Worm (Caenorhabditis elegans) whole organism, L4 larva: ENCODE results near the gene C44B7.11.
A peak's percentile ranks its signal among the peaks of the same experiment; 100 is the strongest.

Experiments used
- F10B5.3 ChIP-seq: sonication (generic microtip); optimal IDR thresholded peaks from 2 replicates; lab custom pipeline; 2016; ENCODE audit warnings: mild to moderate bottlenecking, missing genetic modification characterization, missing compliant biosample characterization
- Y75B8A.6 ChIP-seq: fragments of 200-800 bp; sonication (Bioruptor generic); IDR thresholded peaks from 2 replicates; pipeline ENCODE4 v1.3.6; 2022; ENCODE audit warnings: missing genetic modification reagents, missing genetic modification characterization, missing compliant biosample characterization
- ama-1 ChIP-seq: fragments of 150-350 bp; optimal IDR thresholded peaks from 2 replicates; lab custom pipeline; 2014; ENCODE audit warnings: inconsistent platforms, mixed read lengths
- arid-1 ChIP-seq: fragments of 200-800 bp; sonication (Bioruptor generic); conservative IDR thresholded peaks from 2 replicates; pipeline ENCODE4 v1.3.6; 2022; ENCODE audit warnings: missing genetic modification reagents, missing genetic modification characterization, missing compliant biosample characterization
- ceh-20 ChIP-seq: fragments of 200-800 bp; sonication (Bioruptor generic); IDR thresholded peaks from 2 replicates; pipeline ENCODE4 v1.3.6; 2022; ENCODE audit warnings: missing genetic modification reagents, missing genetic modification characterization, missing compliant biosample characterization
- ceh-44 ChIP-seq: fragments of 200-800 bp; sonication (Bioruptor generic); IDR thresholded peaks from 2 replicates; pipeline ENCODE4 v1.3.6; 2022; ENCODE audit warnings: missing genetic modification reagents, missing genetic modification characterization, missing compliant biosample characterization
- ces-1 ChIP-seq: fragments of 150-350 bp; sonication (generic microtip); optimal IDR thresholded peaks from 4 replicates; lab custom pipeline; 2014; ENCODE audit warnings: missing biosample characterization, missing genetic modification reagents, missing genetic modification characterization
- cey-2 ChIP-seq: sonication (generic microtip); optimal IDR thresholded peaks from 3 replicates; lab custom pipeline; 2017; ENCODE audit warnings: missing genetic modification characterization, mild to moderate bottlenecking, missing compliant biosample characterization, antibody characterized with exemption, borderline replicate concordance; ENCODE audit not compliant: insufficient read depth
- ctbp-1 ChIP-seq: fragments of 200-800 bp; sonication (Bioruptor generic); IDR thresholded peaks from 2 replicates; pipeline ENCODE4 v1.3.6; 2022; ENCODE audit warnings: missing genetic modification reagents, missing genetic modification characterization, missing compliant biosample characterization
- daf-12 ChIP-seq: fragments of 150-350 bp; optimal IDR thresholded peaks from 2 replicates; lab custom pipeline; 2014; ENCODE audit warnings: missing biosample characterization, missing genetic modification reagents, missing genetic modification characterization
- daf-19 ChIP-seq: fragments of 200-800 bp; sonication (Bioruptor generic); conservative IDR thresholded peaks from 2 replicates; pipeline ENCODE4 v1.3.6; 2022; ENCODE audit warnings: missing genetic modification characterization, missing compliant biosample characterization
- dmd-9 ChIP-seq: fragments of 200-800 bp; sonication (Bioruptor generic); IDR thresholded peaks from 2 replicates; pipeline ENCODE4 v1.3.6; 2022; ENCODE audit warnings: missing genetic modification reagents, missing genetic modification characterization, missing compliant biosample characterization
- dpl-1 ChIP-seq: fragments of 150-350 bp; optimal IDR thresholded peaks from 2 replicates; lab custom pipeline; 2014; ENCODE audit warnings: missing biosample characterization, missing genetic modification reagents, missing genetic modification characterization
- duxl-1 ChIP-seq: sonication (generic microtip); optimal IDR thresholded peaks from 2 replicates; lab custom pipeline; 2016; ENCODE audit warnings: mild to moderate bottlenecking, missing genetic modification characterization, moderate library complexity, missing compliant biosample characterization; ENCODE audit not compliant: poor library complexity
- dve-1 ChIP-seq: sonication (generic microtip); optimal IDR thresholded peaks from 2 replicates; lab custom pipeline; 2017; ENCODE audit warnings: antibody characterized with exemption, mild to moderate bottlenecking, missing genetic modification characterization, missing compliant biosample characterization; ENCODE audit not compliant: insufficient read depth
- egl-43 ChIP-seq: fragments of 200-800 bp; sonication (Bioruptor generic); IDR thresholded peaks from 2 replicates; pipeline ENCODE4 v1.3.6; 2022; ENCODE audit warnings: missing genetic modification reagents, missing genetic modification characterization, missing compliant biosample characterization
- fkh-10 ChIP-seq: fragments of 150-350 bp; optimal IDR thresholded peaks from 2 replicates; lab custom pipeline; 2014; ENCODE audit warnings: missing biosample characterization, missing genetic modification reagents, missing genetic modification characterization
- fos-1 ChIP-seq: fragments of 150-350 bp; optimal IDR thresholded peaks from 2 replicates; lab custom pipeline; 2014; ENCODE audit warnings: missing biosample characterization, missing genetic modification characterization
- hlh-30 ChIP-seq: sonication (generic microtip); optimal IDR thresholded peaks from 2 replicates; lab custom pipeline; 2017; ENCODE audit warnings: antibody characterized with exemption, mild to moderate bottlenecking, missing genetic modification characterization, missing compliant biosample characterization; ENCODE audit not compliant: insufficient read depth
- hmg-1.1 ChIP-seq: fragments of 200-800 bp; sonication (Bioruptor generic); IDR thresholded peaks from 2 replicates; pipeline ENCODE4 v1.3.6; 2022; ENCODE audit warnings: missing genetic modification reagents, missing genetic modification characterization, missing compliant biosample characterization
- jun-1 ChIP-seq: fragments of 150-350 bp; optimal IDR thresholded peaks from 2 replicates; lab custom pipeline; 2014; ENCODE audit warnings: missing biosample characterization, missing genetic modification reagents, missing genetic modification characterization
- lim-7 ChIP-seq: fragments of 200-800 bp; sonication (Bioruptor generic); IDR thresholded peaks from 2 replicates; pipeline ENCODE4 v1.3.6; 2022; ENCODE audit warnings: missing genetic modification characterization, missing compliant biosample characterization
- lin-13 ChIP-seq: fragments of 150-350 bp; optimal IDR thresholded peaks from 2 replicates; lab custom pipeline; 2014; ENCODE audit warnings: missing biosample characterization, missing genetic modification reagents, missing genetic modification characterization
- lir-3 ChIP-seq: sonication (generic microtip); optimal IDR thresholded peaks from 2 replicates; lab custom pipeline; 2016; ENCODE audit warnings: mild to moderate bottlenecking, missing genetic modification characterization, missing compliant biosample characterization
- madf-9 ChIP-seq: fragments of 200-800 bp; sonication (Bioruptor generic); conservative IDR thresholded peaks from 2 replicates; pipeline ENCODE4 v1.3.6; 2022; ENCODE audit warnings: missing genetic modification reagents, missing genetic modification characterization, missing compliant biosample characterization
- mdl-1 ChIP-seq, 2 experiments: fragments of 150-350 bp in 1 of 2; sonication (generic microtip) in 1 of 2; optimal IDR thresholded peaks; 2 replicates each; lab custom pipeline; 2014 to 2017; ENCODE audit warnings: missing biosample characterization in 2 of 2, missing genetic modification characterization in 2 of 2
- nhr-10 ChIP-seq: fragments of 150-350 bp; optimal IDR thresholded peaks from 2 replicates; lab custom pipeline; 2014; ENCODE audit warnings: missing biosample characterization, missing genetic modification characterization
- nhr-102 ChIP-seq: sonication (generic microtip); optimal IDR thresholded peaks from 2 replicates; lab custom pipeline; 2016; ENCODE audit warnings: mild to moderate bottlenecking, missing genetic modification characterization, moderate library complexity, missing compliant biosample characterization
- nhr-11 ChIP-seq: fragments of 150-350 bp; optimal IDR thresholded peaks from 2 replicates; lab custom pipeline; 2014; ENCODE audit warnings: missing biosample characterization, missing genetic modification characterization
- nhr-111 ChIP-seq: fragments of 200-800 bp; sonication (Bioruptor generic); optimal IDR thresholded peaks from 2 replicates; lab custom pipeline; 2018; ENCODE audit warnings: mild to moderate bottlenecking, missing genetic modification characterization, missing compliant biosample characterization
- nhr-237 ChIP-seq: sonication (generic microtip); optimal IDR thresholded peaks from 2 replicates; lab custom pipeline; 2017; ENCODE audit warnings: missing biosample characterization, missing genetic modification characterization
- nhr-25 ChIP-seq: sonication (generic microtip); optimal IDR thresholded peaks from 2 replicates; lab custom pipeline; 2017; ENCODE audit warnings: missing genetic modification characterization, mild to moderate bottlenecking, missing compliant biosample characterization, antibody characterized with exemption, moderate library complexity, borderline replicate concordance; ENCODE audit not compliant: insufficient read depth
- nhr-41 ChIP-seq: fragments of 200-800 bp; sonication (Bioruptor generic); IDR thresholded peaks from 2 replicates; pipeline ENCODE4 v1.3.6; 2022; ENCODE audit warnings: missing genetic modification reagents, missing genetic modification characterization, missing compliant biosample characterization
- nhr-42 ChIP-seq: fragments of 200-800 bp; sonication (Bioruptor generic); IDR thresholded peaks from 2 replicates; pipeline ENCODE4 v1.3.6; 2022; ENCODE audit warnings: missing genetic modification characterization, missing compliant biosample characterization
- nhr-6 ChIP-seq: fragments of 150-350 bp; optimal IDR thresholded peaks from 2 replicates; lab custom pipeline; 2014; ENCODE audit warnings: missing biosample characterization, missing genetic modification characterization
- pha-4 ChIP-seq, 2 experiments: fragments of 150-350 bp in 1 of 2; fragments of 200-800 bp in 1 of 2; sonication (Bioruptor generic) in 1 of 2; IDR thresholded peaks in 1 of 2; optimal IDR thresholded peaks in 1 of 2; 2 replicates each; pipeline versions ENCODE4 v1.3.6 to Lab custom; 2014 to 2022; ENCODE audit warnings: missing genetic modification characterization in 2 of 2, missing genetic modification reagents in 2 of 2, missing biosample characterization in 1 of 2, missing compliant biosample characterization in 1 of 2
- php-3 ChIP-seq: fragments of 200-800 bp; sonication (Bioruptor generic); IDR thresholded peaks from 2 replicates; pipeline ENCODE4 v1.3.6; 2022; ENCODE audit warnings: missing genetic modification reagents, missing genetic modification characterization, missing compliant biosample characterization
- pqm-1 ChIP-seq: sonication (generic microtip); optimal IDR thresholded peaks from 2 replicates; lab custom pipeline; 2017; ENCODE audit warnings: missing biosample characterization, missing genetic modification characterization
- saeg-2 ChIP-seq: fragments of 200-800 bp; sonication (Bioruptor generic); IDR thresholded peaks from 2 replicates; pipeline ENCODE4 v1.3.6; 2022; ENCODE audit warnings: missing genetic modification reagents, missing genetic modification characterization, missing compliant biosample characterization
- sdz-12 ChIP-seq: fragments of 200-800 bp; sonication (Bioruptor generic); optimal IDR thresholded peaks from 2 replicates; lab custom pipeline; 2018; ENCODE audit warnings: mild to moderate bottlenecking, missing genetic modification characterization, missing compliant biosample characterization
- set-16 ChIP-seq: fragments of 200-800 bp; sonication (Bioruptor generic); IDR thresholded peaks from 2 replicates; pipeline ENCODE4 v1.3.6; 2022; ENCODE audit warnings: missing genetic modification reagents, missing genetic modification characterization, missing compliant biosample characterization
- skn-1 ChIP-seq: fragments of 150-350 bp; optimal IDR thresholded peaks from 2 replicates; lab custom pipeline; 2014; ENCODE audit warnings: missing biosample characterization, missing genetic modification characterization
- spr-1 ChIP-seq: sonication (generic microtip); optimal IDR thresholded peaks from 2 replicates; lab custom pipeline; 2016; ENCODE audit warnings: mild to moderate bottlenecking, missing genetic modification characterization, missing compliant biosample characterization
- spr-3 ChIP-seq: fragments of 200-800 bp; sonication (Bioruptor generic); optimal IDR thresholded peaks from 2 replicates; lab custom pipeline; 2018; ENCODE audit warnings: mild to moderate bottlenecking, missing genetic modification characterization, missing compliant biosample characterization
- unc-130 ChIP-seq: sonication (generic microtip); optimal IDR thresholded peaks from 2 replicates; lab custom pipeline; 2016; ENCODE audit warnings: missing genetic modification reagents, missing genetic modification characterization, missing compliant biosample characterization
- unc-39 ChIP-seq: sonication (generic microtip); optimal IDR thresholded peaks from 2 replicates; lab custom pipeline; 2017; ENCODE audit warnings: missing biosample characterization, missing genetic modification characterization
- unc-62 ChIP-seq, 3 experiments: fragments of 150-350 bp in 1 of 3; sonication (generic microtip); optimal IDR thresholded peaks in 2 of 3; peaks in 1 of 3; 1 replicate in 1 of 3; 2 replicates in 2 of 3; lab custom pipeline; 2014 to 2017; ENCODE audit warnings: missing biosample characterization in 3 of 3, missing genetic modification characterization in 3 of 3, missing genetic modification reagents in 3 of 3, missing genotype in 1 of 3
- zip-11 ChIP-seq: fragments of 200-800 bp; sonication (Bioruptor generic); IDR thresholded peaks from 2 replicates; pipeline ENCODE4 v1.3.6; 2022; ENCODE audit warnings: missing genetic modification characterization, missing compliant biosample characterization
- ztf-7 ChIP-seq: fragments of 150-350 bp; optimal IDR thresholded peaks from 2 replicates; lab custom pipeline; 2014; ENCODE audit warnings: missing biosample characterization, missing genetic modification characterization

C44B7.11 gene

ce11 chrII:6853059-6853466 lies 44.3 kb downstream of the C44B7.11 start (continued):
- TF ChIP-seq lin-13 (GFP tag; lab: Kevin White, UChicago) (peak; percentile 6), hlh-30 (tag; lab: Kevin White, UChicago) (peak; percentile 34), sdz-12 (GFP tag; lab: Kevin White, UChicago) (peak; percentile 83), nhr-10 (tag; lab: Kevin White, UChicago) (no peak), daf-19 (GFP tag; lab: Robert Waterston, UW) (no peak), arid-1 (GFP tag; lab: Robert Waterston, UW) (peak; percentile 77), nhr-102 (tag; lab: Kevin White, UChicago) (peak; percentile 51), unc-130 (GFP tag; lab: Kevin White, UChicago) (peak; percentile 43), jun-1 (tag; lab: Kevin White, UChicago) (peak; percentile 16), unc-62 (GFP tag; optimal IDR thresholded peaks at IDR 0.05 in 1 of 2; lab: Kevin White, UChicago) (peak in 1 of 2 experiments; percentile 1), unc-62 (tag; optimal IDR thresholded peaks at IDR 0.05; lab: Kevin White, UChicago) (no peak), ceh-44 (GFP tag; lab: Robert Waterston, UW) (no peak), lim-7 (peak; percentile 85), F10B5.3 (tag; lab: Kevin White, UChicago) (no peak), duxl-1 (tag; lab: Kevin White, UChicago) (peak; percentile 70), spr-1 (tag; lab: Kevin White, UChicago) (peak; percentile 62), zip-11 (GFP tag; lab: Robert Waterston, UW) (0 out of 2 replicates have a peak, but pooled peaks have one; percentile 36), nhr-6 (tag; lab: Kevin White, UChicago) (peak; percentile 16), set-16 (GFP tag; lab: Robert Waterston, UW) (peak; percentile 65), ctbp-1 (peak; percentile 87), dmd-9 (GFP tag; lab: Robert Waterston, UW) (0 out of 2 replicates have a peak, but pooled peaks have one; percentile 21), nhr-111 (GFP tag; lab: Kevin White, UChicago) (peak; percentile 52), saeg-2 (GFP tag; lab: Robert Waterston, UW) (0 out of 2 replicates have a peak, but pooled peaks have one; percentile 28), php-3 (peak; percentile 60), nhr-11 (tag; lab: Kevin White, UChicago) (peak; percentile 76), skn-1 (tag; lab: Kevin White, UChicago) (no peak), spr-3 (GFP tag; lab: Kevin White, UChicago) (peak; percentile 52), egl-43 (GFP tag; lab: Robert Waterston, UW) (peak; percentile 94), madf-9 (GFP tag; lab: Robert Waterston, UW) (peak; percentile 70), hmg-1.1 (GFP tag; lab: Robert Waterston, UW) (peak; percentile 89), unc-39 (tag; lab: Kevin White, UChicago) (no peak), nhr-41 (GFP tag; lab: Robert Waterston, UW) (peak; percentile 43; the same call in 1 of the 2 replicates), nhr-237 (tag; lab: Kevin White, UChicago) (no peak), daf-12 (no peak), dve-1 (tag; lab: Kevin White, UChicago) (peak; percentile 59), nhr-42 (peak; percentile 75), fos-1 (tag; lab: Kevin White, UChicago) (no peak), lir-3 (tag; lab: Kevin White, UChicago) (peak; percentile 11), fkh-10 (GFP tag; lab: Kevin White, UChicago) (peak; percentile 17), pqm-1 (tag; lab: Kevin White, UChicago) (no peak), dpl-1 (peak; percentile 18), ces-1 (GFP tag; lab: Kevin White, UChicago) (no peak), mdl-1 (tag; optimal IDR thresholded peaks at IDR 0.05; lab: Kevin White, UChicago) (peak in 1 of 2 experiments; percentile 28), ama-1 (lab: Kevin White, UChicago) (peak; percentile 64), Y75B8A.6 (no peak), pha-4 (GFP tag; IDR thresholded peaks at IDR 0.05; lab: Robert Waterston, UW) (peak; percentile 69), pha-4 (tag; optimal IDR thresholded peaks at IDR 0.05; lab: Kevin White, UChicago) (no peak), cey-2 (no peak), nhr-25 (tag; lab: Kevin White, UChicago) (peak; percentile 75), ztf-7 (tag; lab: Kevin White, UChicago) (peak; percentile 5), ceh-20 (GFP tag; lab: Robert Waterston, UW) (peak; percentile 70)
